Fruit fly (Drosophila melanogaster) whole organism: ENCODE measurements around the gene CG13004.

Source experiments
- CG8478 ChIP-seq: fragments of >200 bp; optimal IDR thresholded peaks from 2 replicates; lab custom pipeline; 2018; ENCODE audit warnings: inconsistent platforms
- Dll ChIP-seq: fragments of >200 bp; optimal IDR thresholded peaks from 2 replicates; lab custom pipeline; 2017
- EcR ChIP-seq, 2 experiments: fragments of >200 bp; optimal IDR thresholded peaks; 2 replicates each; lab custom pipeline; 2017; ENCODE audit warnings: missing biosample characterization in 2 of 2, missing genetic modification characterization in 2 of 2, missing genetic modification reagents in 2 of 2
- pan ChIP-seq: fragments of >200 bp; optimal IDR thresholded peaks from 2 replicates; lab custom pipeline; 2017
- psq ChIP-seq: fragments of >200 bp; optimal IDR thresholded peaks from 2 replicates; lab custom pipeline; 2017
- usp ChIP-seq: fragments of >200 bp; optimal IDR thresholded peaks from 2 replicates; lab custom pipeline; 2017; ENCODE audit warnings: missing biosample characterization, missing genetic modification characterization, mixed read lengths

DNA sequence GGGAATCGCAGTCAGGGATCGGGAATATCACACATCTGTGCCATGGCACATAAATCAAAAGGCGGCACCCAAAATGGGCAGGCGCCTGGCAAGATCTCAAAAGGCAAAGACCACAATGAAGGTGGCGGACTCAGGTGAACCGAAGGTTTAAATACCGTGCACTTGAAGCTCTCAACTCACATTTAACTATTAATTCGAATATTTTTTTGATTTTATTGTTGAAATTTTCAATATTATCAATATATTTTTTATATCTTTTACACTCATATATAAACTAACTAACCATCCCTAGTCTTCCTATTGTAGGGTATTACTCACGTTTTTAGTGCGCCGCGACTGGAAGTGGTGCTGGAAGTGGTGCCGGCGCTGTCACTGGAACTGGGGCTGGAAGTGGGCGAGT lies 13.7 kb upstream of the CG13004 start:
- TF ChIP-seq usp (GFP tag; lab: Kevin White, UChicago) (no peak), Dll (lab: Kevin White, UChicago) (no peak), CG8478 (lab: Kevin White, UChicago) (no peak), pan (lab: Kevin White, UChicago) (no peak), psq (no peak), EcR (GFP tag; optimal IDR thresholded peaks at IDR 0.05; lab: Kevin White, UChicago) (no peak)
